Fruit fly (Drosophila melanogaster) whole organism, embryonic: ENCODE results near the gene CG34327.

Experiments used
- Atf6 ChIP-seq: fragments of 200-800 bp; sonication (Bioruptor generic); IDR thresholded peaks from 2 replicates; pipeline ENCODE4 v1.3.6; 2022; ENCODE audit warnings: missing biosample characterization, missing genetic modification characterization
- Blimp-1 ChIP-seq: fragments of 200-800 bp; sonication (Bioruptor generic); optimal IDR thresholded peaks from 3 replicates; lab custom pipeline; 2018; ENCODE audit warnings: missing biosample characterization, missing genetic modification characterization, mild to moderate bottlenecking, moderate library complexity, missing genetic modification reagents
- CG1024 ChIP-seq: fragments of 200-800 bp; sonication (Bioruptor generic); IDR thresholded peaks from 2 replicates; pipeline ENCODE4 v1.3.6; 2022; ENCODE audit warnings: missing biosample characterization, missing genetic modification characterization
- CG10959 ChIP-seq: fragments of 200-800 bp; sonication (Bioruptor generic); IDR thresholded peaks from 2 replicates; pipeline ENCODE4 v1.3.6; 2022; ENCODE audit warnings: missing biosample characterization, missing genetic modification characterization
- CG12071 ChIP-seq: fragments of 200-800 bp; sonication (Bioruptor generic); optimal IDR thresholded peaks from 3 replicates; lab custom pipeline; 2018; ENCODE audit warnings: missing biosample characterization, mild to moderate bottlenecking, missing genetic modification characterization
- CG13123 ChIP-seq: fragments of 200-800 bp; sonication (Bioruptor generic); optimal IDR thresholded peaks from 2 replicates; lab custom pipeline; 2016; ENCODE audit warnings: missing biosample characterization, missing genetic modification characterization
- CG15011 ChIP-seq: fragments of 200-800 bp; sonication (Bioruptor generic); optimal IDR thresholded peaks from 3 replicates; lab custom pipeline; 2018; ENCODE audit warnings: missing biosample characterization, mild to moderate bottlenecking, missing genetic modification characterization
- CG1529 ChIP-seq: fragments of 200-800 bp; sonication (Bioruptor generic); optimal IDR thresholded peaks from 3 replicates; lab custom pipeline; 2018; ENCODE audit warnings: missing biosample characterization, missing genetic modification characterization
- CG16813 ChIP-seq: fragments of 200-800 bp; sonication (Bioruptor generic); IDR thresholded peaks from 3 replicates; pipeline ENCODE4 v1.3.6; 2022; ENCODE audit warnings: missing biosample characterization, missing genetic modification characterization; ENCODE audit not compliant: partially characterized antibody
- CG17361 ChIP-seq: fragments of 200-800 bp; sonication (Bioruptor generic); IDR thresholded peaks from 3 replicates; pipeline ENCODE4 v1.3.6; 2022; ENCODE audit warnings: missing biosample characterization, missing genetic modification characterization
- CG18011 ChIP-seq: fragments of 200-800 bp; sonication (Bioruptor generic); optimal IDR thresholded peaks from 2 replicates; lab custom pipeline; 2017; ENCODE audit warnings: missing biosample characterization, missing genetic modification characterization, mild to moderate bottlenecking, moderate library complexity, missing genotype
- CG18619 ChIP-seq: fragments of 200-800 bp; sonication (Bioruptor generic); optimal IDR thresholded peaks from 3 replicates; lab custom pipeline; 2017; ENCODE audit warnings: missing biosample characterization, mild to moderate bottlenecking, missing genetic modification characterization
- CG2116 ChIP-seq: fragments of 200-800 bp; sonication (Bioruptor generic); optimal IDR thresholded peaks from 3 replicates; lab custom pipeline; 2018; ENCODE audit warnings: missing biosample characterization, mild to moderate bottlenecking, missing genetic modification characterization
- CG3407 ChIP-seq: fragments of 200-800 bp; sonication (Bioruptor generic); optimal IDR thresholded peaks from 2 replicates; lab custom pipeline; 2018; ENCODE audit warnings: missing biosample characterization, mild to moderate bottlenecking, missing genetic modification characterization
- CG4617 ChIP-seq: fragments of 200-800 bp; sonication (Bioruptor generic); optimal IDR thresholded peaks from 3 replicates; lab custom pipeline; 2016; ENCODE audit warnings: missing biosample characterization, missing genetic modification characterization, borderline replicate concordance
- CG4707 ChIP-seq: fragments of 200-800 bp; sonication (Bioruptor generic); optimal IDR thresholded peaks from 2 replicates; lab custom pipeline; 2018; ENCODE audit warnings: missing biosample characterization, mild to moderate bottlenecking, missing genetic modification characterization, moderate library complexity
- CG7357 ChIP-seq: fragments of 200-800 bp; sonication (Bioruptor generic); IDR thresholded peaks from 3 replicates; pipeline ENCODE4 v1.3.6; 2022; ENCODE audit warnings: missing biosample characterization, missing genetic modification characterization
- CG7987 ChIP-seq: fragments of 200-800 bp; sonication (Bioruptor generic); optimal IDR thresholded peaks from 2 replicates; lab custom pipeline; 2018; ENCODE audit warnings: missing biosample characterization, mild to moderate bottlenecking, missing genetic modification characterization, moderate library complexity
- Camta ChIP-seq: fragments of 200-800 bp; sonication (Bioruptor generic); optimal IDR thresholded peaks from 2 replicates; lab custom pipeline; 2016; ENCODE audit warnings: missing biosample characterization, missing genetic modification characterization
- CkIIα-i1 ChIP-seq: fragments of 200-800 bp; sonication (Bioruptor generic); IDR thresholded peaks from 2 replicates; pipeline ENCODE4 v1.3.6; 2022; ENCODE audit warnings: missing biosample characterization, missing genetic modification characterization
- CoRest ChIP-seq: fragments of 200-800 bp; sonication (Bioruptor generic); optimal IDR thresholded peaks from 3 replicates; lab custom pipeline; 2018; ENCODE audit warnings: missing biosample characterization, mild to moderate bottlenecking, missing genetic modification characterization, moderate library complexity
- D19B ChIP-seq: fragments of 200-800 bp; sonication (Bioruptor generic); optimal IDR thresholded peaks from 2 replicates; lab custom pipeline; 2017; ENCODE audit warnings: missing biosample characterization, mild to moderate bottlenecking, missing genetic modification characterization
- Dfd ChIP-seq, 2 experiments: fragments of >200 bp; optimal IDR thresholded peaks; 2 replicates each; lab custom pipeline; 2017; ENCODE audit warnings: missing biosample characterization in 2 of 2, missing genetic modification characterization in 2 of 2
- Dp ChIP-seq: fragments of 200-800 bp; sonication (Bioruptor generic); optimal IDR thresholded peaks from 2 replicates; lab custom pipeline; 2018; ENCODE audit warnings: missing biosample characterization, mild to moderate bottlenecking, missing genetic modification characterization, moderate library complexity
- Elba2 ChIP-seq: fragments of 200-800 bp; sonication (Bioruptor generic); optimal IDR thresholded peaks from 3 replicates; lab custom pipeline; 2016; ENCODE audit warnings: missing biosample characterization, missing genetic modification characterization
- Gug ChIP-seq: fragments of 200-800 bp; sonication (Bioruptor generic); IDR thresholded peaks from 4 replicates; pipeline ENCODE4 v1.3.6; 2022; ENCODE audit warnings: missing biosample characterization, missing genetic modification characterization
- HmgZ ChIP-seq: fragments of 200-800 bp; sonication (Bioruptor generic); optimal IDR thresholded peaks from 2 replicates; lab custom pipeline; 2018; ENCODE audit warnings: missing biosample characterization, mild to moderate bottlenecking, missing genetic modification characterization
- Hr3 ChIP-seq: fragments of 200-800 bp; sonication (Bioruptor generic); optimal IDR thresholded peaks from 3 replicates; lab custom pipeline; 2016; ENCODE audit warnings: missing biosample characterization, missing genetic modification characterization
- Lhr ChIP-seq: fragments of 200-800 bp; sonication (Bioruptor generic); optimal IDR thresholded peaks from 3 replicates; lab custom pipeline; 2017; ENCODE audit warnings: mild to moderate bottlenecking, missing biosample characterization, missing genetic modification reagents, missing genetic modification characterization
- Lpt ChIP-seq: fragments of >200 bp; optimal IDR thresholded peaks from 2 replicates; lab custom pipeline; 2018; ENCODE audit warnings: missing biosample characterization, missing genetic modification characterization
- Max ChIP-seq: fragments of 200-800 bp; sonication (Bioruptor generic); optimal IDR thresholded peaks from 2 replicates; lab custom pipeline; 2016; ENCODE audit warnings: missing biosample characterization, mild to moderate bottlenecking, missing genetic modification characterization
- Myb ChIP-seq: fragments of 200-800 bp; sonication (Bioruptor generic); optimal IDR thresholded peaks from 2 replicates; lab custom pipeline; 2016; ENCODE audit warnings: missing biosample characterization, missing genetic modification characterization
- Nf-YC ChIP-seq: fragments of 200-800 bp; optimal IDR thresholded peaks from 3 replicates; lab custom pipeline; 2019; ENCODE audit warnings: missing biosample characterization, mild to moderate bottlenecking, missing genetic modification characterization, moderate library complexity
- ara ChIP-seq: fragments of 200-800 bp; sonication (Bioruptor generic); IDR thresholded peaks from 2 replicates; pipeline ENCODE4 v1.3.6; 2022; ENCODE audit warnings: missing biosample characterization, missing genetic modification characterization
- ash1 ChIP-seq: fragments of 200-800 bp; sonication (Bioruptor generic); optimal IDR thresholded peaks from 2 replicates; lab custom pipeline; 2018; ENCODE audit warnings: missing biosample characterization, mild to moderate bottlenecking, missing genetic modification characterization
- cad ChIP-seq: fragments of >200 bp; optimal IDR thresholded peaks from 2 replicates; lab custom pipeline; 2017; ENCODE audit warnings: missing biosample characterization, missing genetic modification characterization
- caup ChIP-seq: fragments of 200-800 bp; sonication (Bioruptor generic); optimal IDR thresholded peaks from 3 replicates; lab custom pipeline; 2017; ENCODE audit warnings: missing biosample characterization, mild to moderate bottlenecking, missing genetic modification characterization, moderate library complexity; ENCODE audit not compliant: severe bottlenecking
- cg ChIP-seq: fragments of 200-800 bp; sonication (Bioruptor generic); optimal IDR thresholded peaks from 3 replicates; lab custom pipeline; 2019; ENCODE audit warnings: missing biosample characterization, mild to moderate bottlenecking, missing genetic modification characterization, moderate library complexity
- chn ChIP-seq: fragments of 200-800 bp; sonication (Bioruptor generic); optimal IDR thresholded peaks from 2 replicates; lab custom pipeline; 2016; ENCODE audit warnings: missing biosample characterization, missing genetic modification characterization
- dmrt11E ChIP-seq: fragments of 200-800 bp; sonication (Bioruptor generic); optimal IDR thresholded peaks from 3 replicates; lab custom pipeline; 2018; ENCODE audit warnings: missing biosample characterization, mild to moderate bottlenecking, missing genetic modification characterization, moderate library complexity
- en ChIP-seq: fragments of 200-800 bp; sonication (Bioruptor generic); optimal IDR thresholded peaks from 2 replicates; lab custom pipeline; 2016; ENCODE audit warnings: missing biosample characterization, missing genetic modification characterization
- ewg ChIP-seq: fragments of 200-800 bp; sonication (Bioruptor generic); optimal IDR thresholded peaks from 3 replicates; lab custom pipeline; 2017; ENCODE audit warnings: mild to moderate bottlenecking, missing biosample characterization, missing genetic modification reagents, missing genetic modification characterization
- fru ChIP-seq: fragments of >200 bp; optimal IDR thresholded peaks from 2 replicates; lab custom pipeline; 2017
- hbn ChIP-seq: fragments of 200-800 bp; sonication (Bioruptor generic); IDR thresholded peaks from 2 replicates; pipeline ENCODE4 v1.3.6; 2022; ENCODE audit warnings: missing biosample characterization, missing genetic modification characterization; ENCODE audit not compliant: partially characterized antibody
- kay ChIP-seq: fragments of 200-800 bp; sonication (Bioruptor generic); optimal IDR thresholded peaks from 2 replicates; lab custom pipeline; 2016; ENCODE audit warnings: missing biosample characterization, missing genetic modification characterization
- mld ChIP-seq: fragments of 200-800 bp; sonication (Bioruptor generic); IDR thresholded peaks from 3 replicates; pipeline ENCODE4 v1.3.6; 2022; ENCODE audit warnings: missing biosample characterization, missing genetic modification characterization; ENCODE audit not compliant: partially characterized antibody
- nerfin-1 ChIP-seq: fragments of 200-800 bp; sonication (Bioruptor generic); optimal IDR thresholded peaks from 3 replicates; lab custom pipeline; 2019; ENCODE audit warnings: missing biosample characterization, mild to moderate bottlenecking, missing genetic modification characterization, moderate library complexity
- org-1 ChIP-seq: fragments of 200-800 bp; sonication (Bioruptor generic); optimal IDR thresholded peaks from 2 replicates; lab custom pipeline; 2017; ENCODE audit warnings: missing biosample characterization, missing genetic modification characterization
- scrt ChIP-seq: fragments of 200-800 bp; sonication (Bioruptor generic); optimal IDR thresholded peaks from 2 replicates; lab custom pipeline; 2018; ENCODE audit warnings: missing biosample characterization, mild to moderate bottlenecking, missing genetic modification characterization, moderate library complexity
- slbo ChIP-seq: fragments of 200-800 bp; sonication (Bioruptor generic); IDR thresholded peaks from 2 replicates; pipeline ENCODE4 v1.3.6; 2022; ENCODE audit warnings: missing biosample characterization, missing genetic modification characterization
- sqz ChIP-seq: fragments of 200-800 bp; sonication (Bioruptor generic); optimal IDR thresholded peaks from 3 replicates; lab custom pipeline; 2018; ENCODE audit warnings: missing biosample characterization, mild to moderate bottlenecking, missing genetic modification characterization
- twi ChIP-seq: fragments of 200-800 bp; optimal IDR thresholded peaks from 2 replicates; lab custom pipeline; 2019; ENCODE audit warnings: missing biosample characterization, mild to moderate bottlenecking, missing genetic modification characterization, moderate library complexity

Gene CG34327

DNA sequence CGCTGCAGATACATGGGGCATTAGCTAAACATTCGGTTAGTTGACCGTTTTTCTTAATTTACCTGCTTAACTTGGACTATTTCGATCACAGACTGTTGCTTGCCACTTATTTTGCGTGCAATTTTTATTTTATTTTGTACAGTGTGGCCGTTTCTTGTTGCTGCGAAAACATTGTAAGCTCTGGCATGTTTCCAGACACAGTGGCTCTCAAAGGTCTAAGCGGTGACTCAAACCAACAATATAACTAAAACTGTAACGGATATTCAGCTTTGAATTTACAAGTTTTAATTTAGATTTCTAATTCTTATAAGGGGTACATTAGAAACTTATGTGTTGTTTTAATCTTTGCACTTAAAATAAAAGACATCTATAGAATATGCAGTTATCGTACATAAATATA is 25.7 kb upstream of the CG34327 start, which contains the start of gene CG8675 (continued):
- TF ChIP-seq dmrt11E (no peak), kay (GFP tag; lab: Kevin White, UChicago) (no peak), org-1 (GFP tag; lab: Kevin White, UChicago) (no peak), Camta (GFP tag; lab: Kevin White, UChicago) (no peak), CG10959 (GFP tag; lab: Robert Waterston, UW) (no peak), CG1529 (no peak), CG1024 (GFP tag; lab: Robert Waterston, UW) (no peak), CG12071 (GFP tag; lab: Kevin White, UChicago) (no peak), Hr3 (GFP tag; lab: Kevin White, UChicago) (no peak), CG16813 (no peak), ash1 (GFP tag; lab: Kevin White, UChicago) (no peak), cg (GFP tag; lab: Kevin White, UChicago) (no peak), CG18619 (GFP tag; lab: Kevin White, UChicago) (no peak), D19B (GFP tag; lab: Kevin White, UChicago) (no peak), CkIIα-i1 (GFP tag; lab: Robert Waterston, UW) (no peak), Nf-YC (tag; lab: Kevin White, UChicago) (no peak), ara (GFP tag; lab: Robert Waterston, UW) (no peak), ewg (GFP tag; lab: Kevin White, UChicago) (peak; percentile 85), CG15011 (GFP tag; lab: Kevin White, UChicago) (no peak), CG2116 (GFP tag; lab: Kevin White, UChicago) (peak; percentile 9), CG18011 (GFP tag; lab: Kevin White, UChicago) (no peak), hbn (no peak), Lhr (peak; percentile 67), Dp (peak; percentile 37), Myb (GFP tag; lab: Kevin White, UChicago) (peak; percentile 99), CG3407 (no peak), CG4617 (GFP tag; lab: Kevin White, UChicago) (peak; percentile 65), twi (tag; lab: Kevin White, UChicago) (no peak), Atf6 (GFP tag; lab: Robert Waterston, UW) (no peak), mld (GFP tag; lab: Robert Waterston, UW) (no peak), CG7357 (GFP tag; lab: Robert Waterston, UW) (no peak), en (GFP tag; lab: Kevin White, UChicago) (no peak), cad (GFP tag; lab: Kevin White, UChicago) (peak; percentile 81), caup (GFP tag; lab: Kevin White, UChicago) (no peak), CG7987 (GFP tag; lab: Kevin White, UChicago) (no peak), Gug (GFP tag; lab: Robert Waterston, UW) (no peak), CoRest (tag; lab: Kevin White, UChicago) (peak; percentile 33), Lpt (no peak), fru (no peak), slbo (GFP tag; lab: Robert Waterston, UW) (no peak), chn (GFP tag; lab: Kevin White, UChicago) (no peak), CG4707 (GFP tag; lab: Kevin White, UChicago) (no peak), CG13123 (GFP tag; lab: Kevin White, UChicago) (no peak), scrt (GFP tag; lab: Kevin White, UChicago) (no peak), nerfin-1 (tag; lab: Kevin White, UChicago) (no peak), CG17361 (GFP tag; lab: Robert Waterston, UW) (no peak), Blimp-1 (no peak), Max (GFP tag; lab: Kevin White, UChicago) (no peak), sqz (GFP tag; lab: Kevin White, UChicago) (no peak), Elba2 (GFP tag; lab: Kevin White, UChicago) (no peak), HmgZ (tag; lab: Kevin White, UChicago) (peak; percentile 40), Dfd (GFP tag; optimal IDR thresholded peaks at IDR 0.05; lab: Kevin White, UChicago) (no peak)
